Fruit fly (Drosophila melanogaster) whole organism, prepupa: ENCODE results near the gene CG6696.
A peak's percentile ranks its signal among the peaks of the same experiment; 100 is the strongest.

Experiments
- CG10631 ChIP-seq: fragments of 200-800 bp; sonication (Bioruptor generic); optimal IDR thresholded peaks from 2 replicates; lab custom pipeline; 2016; ENCODE audit warnings: missing biosample characterization, missing genetic modification characterization
- CG10669 ChIP-seq: fragments of 200-800 bp; sonication (Bioruptor generic); optimal IDR thresholded peaks from 3 replicates; lab custom pipeline; 2018; ENCODE audit warnings: missing biosample characterization, mild to moderate bottlenecking, missing genetic modification characterization, moderate library complexity
- CG11902 ChIP-seq: fragments of 200-800 bp; sonication (Bioruptor generic); optimal IDR thresholded peaks from 3 replicates; lab custom pipeline; 2016; ENCODE audit warnings: missing biosample characterization, missing genetic modification characterization
- CG1621 ChIP-seq: fragments of 200-800 bp; sonication (Bioruptor generic); optimal IDR thresholded peaks from 3 replicates; lab custom pipeline; 2018; ENCODE audit warnings: missing biosample characterization, mild to moderate bottlenecking, missing genetic modification characterization
- CG3032 ChIP-seq: fragments of 200-800 bp; optimal IDR thresholded peaks from 2 replicates; lab custom pipeline; 2019; ENCODE audit warnings: missing biosample characterization, mild to moderate bottlenecking, missing genetic modification characterization, moderate library complexity
- CG31627 ChIP-seq: fragments of 200-800 bp; sonication (Bioruptor generic); optimal IDR thresholded peaks from 3 replicates; lab custom pipeline; 2016; ENCODE audit warnings: missing biosample characterization, missing genetic modification characterization
- CG32006 ChIP-seq: fragments of 200-800 bp; sonication (Bioruptor generic); optimal IDR thresholded peaks from 3 replicates; lab custom pipeline; 2017; ENCODE audit warnings: missing biosample characterization, mild to moderate bottlenecking, missing genetic modification characterization
- CG34406 ChIP-seq: fragments of 200-800 bp; sonication (Bioruptor generic); optimal IDR thresholded peaks from 3 replicates; lab custom pipeline; 2016; ENCODE audit warnings: missing biosample characterization, missing genetic modification characterization
- CG3919 ChIP-seq: fragments of 200-800 bp; sonication (Bioruptor generic); optimal IDR thresholded peaks from 3 replicates; lab custom pipeline; 2016; ENCODE audit warnings: missing biosample characterization, missing genetic modification characterization
- CG6163 ChIP-seq: fragments of 200-800 bp; sonication (Bioruptor generic); IDR thresholded peaks from 3 replicates; pipeline ENCODE4 v1.3.6; 2022; ENCODE audit warnings: missing biosample characterization, missing genetic modification characterization
- CG6276 ChIP-seq: fragments of 200-800 bp; sonication (Bioruptor generic); optimal IDR thresholded peaks from 2 replicates; lab custom pipeline; 2017; ENCODE audit warnings: missing biosample characterization, mild to moderate bottlenecking, missing genetic modification characterization
- CG6792 ChIP-seq: fragments of 200-800 bp; sonication (Bioruptor generic); optimal IDR thresholded peaks from 3 replicates; lab custom pipeline; 2016; ENCODE audit warnings: missing biosample characterization, missing genetic modification characterization
- CG6808 ChIP-seq: fragments of 200-800 bp; sonication (Bioruptor generic); optimal IDR thresholded peaks from 3 replicates; lab custom pipeline; 2017; ENCODE audit warnings: missing biosample characterization, missing genetic modification characterization, mild to moderate bottlenecking, moderate library complexity, missing genetic modification reagents
- CG8119 ChIP-seq: fragments of 200-800 bp; sonication (Bioruptor generic); IDR thresholded peaks from 3 replicates; pipeline ENCODE4 v1.3.6; 2022; ENCODE audit warnings: missing biosample characterization, missing genetic modification characterization
- CG8632 ChIP-seq: fragments of 200-800 bp; sonication (Bioruptor generic); optimal IDR thresholded peaks from 3 replicates; lab custom pipeline; 2016; ENCODE audit warnings: missing biosample characterization, missing genetic modification characterization
- Eip75B ChIP-seq: fragments of 200-800 bp; sonication (Bioruptor generic); optimal IDR thresholded peaks from 3 replicates; lab custom pipeline; 2016; ENCODE audit warnings: missing biosample characterization, missing genetic modification characterization
- Eip78C ChIP-seq: fragments of 200-800 bp; sonication (Bioruptor generic); peaks from one replicate; lab custom pipeline; 2016; ENCODE audit warnings: missing biosample characterization, missing genetic modification characterization
- Eip93F ChIP-seq: fragments of 200-800 bp; sonication (Bioruptor generic); optimal IDR thresholded peaks from 2 replicates; lab custom pipeline; 2016; ENCODE audit warnings: missing biosample characterization, mild to moderate bottlenecking, missing genetic modification characterization
- Ets21C ChIP-seq: fragments of 200-800 bp; sonication (Bioruptor generic); optimal IDR thresholded peaks from 3 replicates; lab custom pipeline; 2016; ENCODE audit warnings: missing biosample characterization, missing genetic modification characterization
- Ets96B ChIP-seq: fragments of 200-800 bp; optimal IDR thresholded peaks from 2 replicates; lab custom pipeline; 2019; ENCODE audit warnings: missing biosample characterization, mild to moderate bottlenecking, missing genetic modification characterization, moderate library complexity
- Hr39 ChIP-seq: fragments of 200-800 bp; sonication (Bioruptor generic); optimal IDR thresholded peaks from 2 replicates; lab custom pipeline; 2016; ENCODE audit warnings: missing biosample characterization, missing genetic modification characterization
- Hr4 ChIP-seq: fragments of 200-800 bp; sonication (Bioruptor generic); optimal IDR thresholded peaks from 3 replicates; lab custom pipeline; 2016; ENCODE audit warnings: missing biosample characterization, missing genetic modification characterization
- Met ChIP-seq: fragments of 200-800 bp; sonication (Bioruptor generic); optimal IDR thresholded peaks from 3 replicates; lab custom pipeline; 2016; ENCODE audit warnings: missing biosample characterization, missing genetic modification characterization
- OdsH ChIP-seq: fragments of 200-800 bp; sonication (Bioruptor generic); optimal IDR thresholded peaks from 3 replicates; lab custom pipeline; 2016; ENCODE audit warnings: missing biosample characterization, missing genetic modification characterization
- Smox ChIP-seq: fragments of 200-800 bp; sonication (Bioruptor generic); optimal IDR thresholded peaks from 3 replicates; lab custom pipeline; 2016; ENCODE audit warnings: missing biosample characterization, missing genetic modification characterization
- Sox102F ChIP-seq: fragments of 200-800 bp; sonication (Bioruptor generic); optimal IDR thresholded peaks from 2 replicates; lab custom pipeline; 2016; ENCODE audit warnings: missing biosample characterization, mild to moderate bottlenecking, missing genetic modification characterization
- Sox15 ChIP-seq: fragments of 200-800 bp; sonication (Bioruptor generic); optimal IDR thresholded peaks from 3 replicates; lab custom pipeline; 2016; ENCODE audit warnings: missing biosample characterization, missing genetic modification characterization
- achi ChIP-seq: fragments of 200-800 bp; sonication (Bioruptor generic); optimal IDR thresholded peaks from 3 replicates; lab custom pipeline; 2016; ENCODE audit warnings: missing biosample characterization, missing genetic modification characterization
- acj6 ChIP-seq: fragments of 200-800 bp; sonication (Bioruptor generic); optimal IDR thresholded peaks from 3 replicates; lab custom pipeline; 2016; ENCODE audit warnings: missing biosample characterization, missing genetic modification characterization
- cyc ChIP-seq: fragments of 200-800 bp; sonication (Bioruptor generic); optimal IDR thresholded peaks from 3 replicates; lab custom pipeline; 2016; ENCODE audit warnings: missing biosample characterization, missing genetic modification characterization
- dac ChIP-seq: fragments of 200-800 bp; sonication (Bioruptor generic); optimal IDR thresholded peaks from 2 replicates; lab custom pipeline; 2017; ENCODE audit warnings: missing biosample characterization, mild to moderate bottlenecking, missing genetic modification characterization
- fd85E ChIP-seq: fragments of 200-800 bp; sonication (Bioruptor generic); optimal IDR thresholded peaks from 3 replicates; lab custom pipeline; 2016; ENCODE audit warnings: missing biosample characterization, missing genetic modification characterization
- lz ChIP-seq: fragments of 200-800 bp; sonication (Bioruptor generic); optimal IDR thresholded peaks from 3 replicates; lab custom pipeline; 2016; ENCODE audit warnings: missing biosample characterization, missing genetic modification characterization
- pdm3 ChIP-seq: fragments of 200-800 bp; sonication (Bioruptor generic); optimal IDR thresholded peaks from 3 replicates; lab custom pipeline; 2016; ENCODE audit warnings: missing biosample characterization, missing genetic modification characterization
- salr ChIP-seq, 2 experiments: fragments of 200-800 bp; sonication (Bioruptor generic); optimal IDR thresholded peaks; 3 replicates each; lab custom pipeline; 2016 to 2018; ENCODE audit warnings: missing biosample characterization in 2 of 2, missing genetic modification characterization in 2 of 2, mild to moderate bottlenecking in 1 of 2
- spab ChIP-seq: fragments of 200-800 bp; sonication (Bioruptor generic); optimal IDR thresholded peaks from 2 replicates; lab custom pipeline; 2017; ENCODE audit warnings: missing biosample characterization, mild to moderate bottlenecking, missing genetic modification characterization, missing genetic modification reagents
- svp ChIP-seq: fragments of 200-800 bp; sonication (Bioruptor generic); peaks from one replicate; lab custom pipeline; 2016; ENCODE audit warnings: missing biosample characterization, missing genetic modification characterization

CG6696 gene

DNA sequence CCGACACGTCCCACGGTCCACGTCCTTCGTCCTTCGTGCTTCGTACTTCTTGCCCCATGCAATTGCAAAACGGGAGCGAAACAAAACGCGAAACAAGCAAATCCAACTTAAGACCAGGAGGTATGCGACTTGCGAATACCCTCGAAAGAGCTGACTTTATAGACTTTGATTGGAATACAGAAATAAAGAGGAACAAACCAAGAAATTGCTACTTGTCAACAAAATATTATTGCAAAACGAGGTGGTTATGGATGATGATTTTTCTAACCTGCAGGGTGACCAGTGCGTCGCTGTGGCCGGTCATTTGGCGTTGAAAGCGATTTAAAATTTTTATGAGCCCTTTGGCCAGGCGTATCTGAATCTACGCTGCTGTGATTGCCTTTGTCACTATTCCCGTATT lies 48.5 kb downstream of the CG6696 start:
- TF ChIP-seq CG3919 (GFP tag; lab: Kevin White, UChicago) (peak; percentile 22), Eip78C (peak; percentile 63), Met (GFP tag; lab: Kevin White, UChicago) (peak; percentile 44), acj6 (GFP tag; lab: Kevin White, UChicago) (peak; percentile 38), OdsH (GFP tag; lab: Kevin White, UChicago) (peak; percentile 22), Ets96B (tag; lab: Kevin White, UChicago) (peak; percentile 36), Smox (GFP tag; lab: Kevin White, UChicago) (peak; percentile 31), CG6276 (no peak), fd85E (no peak), CG11902 (GFP tag; lab: Kevin White, UChicago) (peak; percentile 26), svp (GFP tag; lab: Kevin White, UChicago) (peak; percentile 64), CG6808 (peak; percentile 12), Eip75B (peak; percentile 19), achi (peak; percentile 20), CG1621 (tag; lab: Kevin White, UChicago) (peak; percentile 13), CG3032 (tag; lab: Kevin White, UChicago) (peak; percentile 21), CG10669 (GFP tag; lab: Kevin White, UChicago) (peak; percentile 46), Sox15 (GFP tag; lab: Kevin White, UChicago) (peak; percentile 0), cyc (peak; percentile 50), Hr39 (GFP tag; lab: Kevin White, UChicago) (peak; percentile 49), Sox102F (GFP tag; lab: Kevin White, UChicago) (peak; percentile 29), CG31627 (GFP tag; lab: Kevin White, UChicago) (peak; percentile 49), lz (GFP tag; lab: Kevin White, UChicago) (peak; percentile 42), CG34406 (no peak), Ets21C (GFP tag; lab: Kevin White, UChicago) (peak; percentile 27), Eip93F (GFP tag; lab: Kevin White, UChicago) (no peak), Hr4 (GFP tag; lab: Kevin White, UChicago) (peak; percentile 10), salr (GFP tag; optimal IDR thresholded peaks at IDR 0.05; lab: Kevin White, UChicago) (no peak), dac (GFP tag; lab: Kevin White, UChicago) (no peak), CG6163 (peak; percentile 48; the same call in 1 of the 3 replicates), spab (peak; percentile 9), CG6792 (GFP tag; lab: Kevin White, UChicago) (peak; percentile 27), pdm3 (GFP tag; lab: Kevin White, UChicago) (peak; percentile 34), CG10631 (GFP tag; lab: Kevin White, UChicago) (peak; percentile 22), CG32006 (peak; percentile 12), CG8632 (GFP tag; lab: Kevin White, UChicago) (no peak), CG8119 (GFP tag; lab: Robert Waterston, UW) (no peak)
